Fruit fly (Drosophila melanogaster): ENCODE results near the gene JhI-21.

DNA sequence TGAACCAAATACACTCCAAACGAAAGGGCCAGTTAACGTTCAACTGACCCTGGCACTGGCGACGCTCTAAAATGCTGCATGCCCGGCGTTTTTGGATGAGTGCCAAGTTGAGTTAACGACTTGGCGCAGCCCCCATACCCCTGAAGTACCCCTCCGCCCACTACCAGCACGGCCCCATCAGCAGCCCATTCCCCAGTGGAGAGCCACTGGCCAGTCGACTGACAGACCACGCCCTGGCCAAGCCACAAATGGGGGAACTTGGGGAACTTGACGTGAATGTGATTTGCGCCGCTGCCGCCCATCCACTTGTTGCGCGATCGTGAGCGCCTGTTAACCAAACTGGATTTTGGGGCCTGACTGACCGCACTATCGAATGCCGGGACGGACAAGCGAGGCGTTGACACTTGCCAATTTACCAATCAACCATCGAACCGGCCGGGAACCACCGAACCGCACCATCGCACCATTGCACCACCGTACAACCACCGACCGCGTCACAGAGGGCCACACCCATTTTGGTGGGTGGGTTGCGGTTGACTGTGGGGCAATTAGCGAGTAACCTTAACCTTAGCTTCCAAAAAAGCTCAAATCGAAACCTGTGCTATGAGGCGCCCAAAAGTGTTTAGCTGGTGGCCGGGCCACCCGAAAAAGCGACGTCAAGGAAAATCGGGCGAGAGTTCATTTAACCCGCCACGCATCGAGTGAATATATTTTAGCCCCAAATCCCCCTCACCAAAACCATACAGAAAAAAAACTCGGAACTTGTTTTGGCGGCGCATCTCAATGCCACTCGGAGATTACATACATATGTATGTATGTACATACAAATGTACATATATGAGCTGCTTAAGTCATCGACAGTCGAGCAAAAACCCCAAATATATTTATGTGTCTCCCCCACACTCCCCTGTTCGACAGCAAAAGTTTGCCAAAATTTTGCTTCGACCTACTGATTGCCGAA lies 50.1 kb downstream of the JhI-21 start:
- TF ChIP-seq pan (optimal IDR thresholded peaks at IDR 0.05) (no peak), psq (optimal IDR thresholded peaks at IDR 0.05) (no peak), usp (GFP tag; optimal IDR thresholded peaks at IDR 0.05) (no peak), Dll (optimal IDR thresholded peaks at IDR 0.05) (peak; percentile 73), CG8478 (optimal IDR thresholded peaks at IDR 0.05) (no peak)
